Fruit fly (Drosophila melanogaster): ENCODE measurements around the gene CG18814.
A peak's percentile ranks its signal among the peaks of the same experiment; 100 is the strongest.

CG18814 gene

DNA sequence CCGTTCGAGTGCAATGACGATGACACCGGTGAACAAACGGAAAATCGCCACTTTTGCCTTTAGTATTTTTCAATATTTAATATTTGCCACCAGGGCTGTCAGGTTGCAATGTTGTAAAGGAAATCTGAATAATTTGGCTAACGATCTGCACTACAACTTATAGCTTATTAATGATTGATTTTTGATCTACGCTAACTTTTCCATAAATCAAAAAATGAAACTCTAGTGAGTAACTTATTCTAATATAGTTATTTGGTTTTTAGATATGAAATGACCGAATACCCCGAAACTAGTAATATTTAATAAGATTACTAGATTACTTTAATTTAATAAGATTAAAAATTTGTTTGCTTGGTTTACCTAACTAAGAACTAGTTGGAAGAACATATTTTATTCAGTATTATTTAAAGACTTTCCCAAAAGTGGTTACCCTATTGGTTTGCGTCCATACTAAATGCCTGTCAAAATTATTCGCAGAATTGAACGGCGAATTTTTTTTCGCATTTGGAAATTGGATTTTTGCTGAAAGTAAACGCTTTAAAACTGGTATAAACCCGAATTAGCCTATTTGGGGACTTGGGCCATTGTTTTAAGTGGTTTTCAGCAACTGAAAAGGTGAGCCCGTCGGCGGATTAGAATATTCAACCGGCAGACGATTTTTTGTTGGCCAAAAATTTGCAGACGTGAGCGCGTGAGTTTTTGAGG lies 16.4 kb downstream of the CG18814 start, which contains the start of the genes Agpat3 and RAF2 (continued):
- TF ChIP-seq CG4854 (GFP tag; optimal IDR thresholded peaks at IDR 0.05) (no peak), CG11560 (tag; IDR thresholded peaks at IDR 0.05) (no peak), NC2α (GFP tag; optimal IDR thresholded peaks at IDR 0.05) (no peak), h (optimal IDR thresholded peaks at IDR 0.05) (no peak), CG17359 (tag; optimal IDR thresholded peaks at IDR 0.05) (peak; percentile 35), lmd (GFP tag; IDR thresholded peaks at IDR 0.05) (peak; percentile 67), CG6272 (GFP tag; IDR thresholded peaks at IDR 0.05) (no peak), CG17612 (GFP tag; IDR thresholded peaks at IDR 0.05) (no peak; the same call in 1 of the 2 replicates), CG11695 (GFP tag; IDR thresholded peaks at IDR 0.05) (peak; percentile 53; the same call in 1 of the 3 replicates), CkIIα-i1 (GFP tag; IDR thresholded peaks at IDR 0.05) (no peak), hth (optimal IDR thresholded peaks at IDR 0.05) (no peak), Nf-YA (GFP tag; IDR thresholded peaks at IDR 0.05) (no peak), stwl (tag; optimal IDR thresholded peaks at IDR 0.05) (peak; percentile 24), CG13287 (GFP tag; IDR thresholded peaks at IDR 0.05; ENCODE audit: partially characterized antibody) (no peak), toy (GFP tag; IDR thresholded peaks at IDR 0.05) (no peak), NC2β (GFP tag; optimal IDR thresholded peaks at IDR 0.05) (no peak), CG7839 (tag; optimal IDR thresholded peaks at IDR 0.05) (peak; percentile 57), CG14050 (GFP tag; IDR thresholded peaks at IDR 0.05) (no peak), CrebB (tag; optimal IDR thresholded peaks at IDR 0.05) (no peak), Hr39 (optimal IDR thresholded peaks at IDR 0.05) (no peak), Dip3 (GFP tag; optimal IDR thresholded peaks at IDR 0.05) (no peak), Ssrp (tag; optimal IDR thresholded peaks at IDR 0.05) (peak; percentile 50), Rfx (GFP tag; IDR thresholded peaks at IDR 0.05) (peak; percentile 61), fu2 (GFP tag; optimal IDR thresholded peaks at IDR 0.05) (no peak), CG3726 (GFP tag; IDR thresholded peaks at IDR 0.05) (no peak), Hmx (GFP tag; optimal IDR thresholded peaks at IDR 0.05) (no peak), psq (GFP tag; optimal IDR thresholded peaks at IDR 0.05) (no peak), CG14014 (GFP tag; IDR thresholded peaks at IDR 0.05) (0 out of 2 replicates have a peak, but pooled peaks have one; percentile 49), Ravus (GFP tag; IDR thresholded peaks at IDR 0.05) (no peak), fd3F (GFP tag; optimal IDR thresholded peaks at IDR 0.05) (no peak), Hey (tag; optimal IDR thresholded peaks at IDR 0.05) (no peak), Sox102F (GFP tag; optimal IDR thresholded peaks at IDR 0.05) (peak; percentile 46), pnt (GFP tag; optimal IDR thresholded peaks at IDR 0.05) (no peak), phol (tag; optimal IDR thresholded peaks at IDR 0.05) (peak; percentile 60), shn (GFP tag; optimal IDR thresholded peaks at IDR 0.05) (no peak), CG2712 (tag; optimal IDR thresholded peaks at IDR 0.05) (peak; percentile 59), Atf3 (GFP tag; optimal IDR thresholded peaks at IDR 0.05) (no peak), Hr3 (GFP tag; optimal IDR thresholded peaks at IDR 0.05) (peak; percentile 67), bowl (GFP tag; IDR thresholded peaks at IDR 0.05) (no peak), CG30403 (GFP tag; optimal IDR thresholded peaks at IDR 0.05) (peak; percentile 66), Drgx (GFP tag; IDR thresholded peaks at IDR 0.05) (peak; percentile 5; the same call in 1 of the 2 replicates), CG2678 (tag; optimal IDR thresholded peaks at IDR 0.05) (peak; percentile 50), E2f2 (GFP tag; IDR thresholded peaks at IDR 0.05) (peak; percentile 31; the same call in 1 of the 2 replicates), Trl (optimal IDR thresholded peaks at IDR 0.05) (no peak), Trl (GFP tag; optimal IDR thresholded peaks at IDR 0.05) (peak; percentile 20), Sin3A (optimal IDR thresholded peaks at IDR 0.05) (peak; percentile 3), Dll (GFP tag; IDR thresholded peaks at IDR 0.05; ENCODE audit: partially characterized antibody) (no peak), hbn (GFP tag; IDR thresholded peaks at IDR 0.05; ENCODE audit: partially characterized antibody) (no peak), CG31224 (GFP tag; IDR thresholded peaks at IDR 0.05) (no peak), CG7271 (tag; optimal IDR thresholded peaks at IDR 0.05) (no peak), Kr (GFP tag; optimal IDR thresholded peaks at IDR 0.05) (no peak), ewg (GFP tag; optimal IDR thresholded peaks at IDR 0.05) (peak; percentile 4), Aef1 (GFP tag; IDR thresholded peaks at IDR 0.05) (peak; percentile 38)

Data from whole organism, embryonic.